Worm (Caenorhabditis elegans): ENCODE data around the gene str-41.

The str-41 gene

ce11 chrV:7402355-7402754 lies 9.4 kb upstream of the str-41 start, which contains the start of gene srj-13:
srj-13 (plus strand) TSS chrV:7402655.
- TF ChIP-seq ceh-36 (tag; optimal IDR thresholded peaks at IDR 0.05) (no peak), hmbx-1 (tag; optimal IDR thresholded peaks at IDR 0.05) (no peak), hnd-1 (tag; optimal IDR thresholded peaks at IDR 0.05) (no peak), sea-1 (GFP tag; conservative IDR thresholded peaks at IDR 0.05) (no peak), tbx-37 (GFP tag; conservative IDR thresholded peaks at IDR 0.05) (no peak), ets-7 (tag; optimal IDR thresholded peaks at IDR 0.05) (no peak), F13C5.2 (tag; optimal IDR thresholded peaks at IDR 0.05) (no peak), pes-1 (GFP tag; IDR thresholded peaks at IDR 0.05) (no peak), tbx-11 (GFP tag; IDR thresholded peaks at IDR 0.05) (no peak), scrt-1 (GFP tag; IDR thresholded peaks at IDR 0.05) (no peak)

- TF ChIP-seq sea-1 (GFP tag; conservative IDR thresholded peaks at IDR 0.05) (no peak), hmg-4 (GFP tag; optimal IDR thresholded peaks at IDR 0.05) (no peak), ceh-36 (tag; optimal IDR thresholded peaks at IDR 0.05) (no peak), aly-1 (tag; optimal IDR thresholded peaks at IDR 0.05) (no peak), ama-1 (optimal IDR thresholded peaks at IDR 0.05) (no peak), hnd-1 (tag; optimal IDR thresholded peaks at IDR 0.05) (no peak), tra-4 (tag; optimal IDR thresholded peaks at IDR 0.05) (no peak)
Measured at ce11 chrV:7403501-7403900, 8.3 kb upstream of the str-41 start.

- TF ChIP-seq tbx-11 (GFP tag; IDR thresholded peaks at IDR 0.05) (no peak), flt-1 (GFP tag; IDR thresholded peaks at IDR 0.05) (no peak), tbx-37 (GFP tag; conservative IDR thresholded peaks at IDR 0.05) (no peak), F13C5.2 (tag; optimal IDR thresholded peaks at IDR 0.05) (no peak), hmbx-1 (tag; optimal IDR thresholded peaks at IDR 0.05) (no peak), hmg-4 (GFP tag; optimal IDR thresholded peaks at IDR 0.05) (no peak), ceh-13 (GFP tag; optimal IDR thresholded peaks at IDR 0.05) (no peak), scrt-1 (GFP tag; IDR thresholded peaks at IDR 0.05) (no peak), tra-4 (tag; optimal IDR thresholded peaks at IDR 0.05) (no peak), ama-1 (optimal IDR thresholded peaks at IDR 0.05) (no peak), B0310.2 (tag; optimal IDR thresholded peaks at IDR 0.05) (no peak), ceh-36 (tag; optimal IDR thresholded peaks at IDR 0.05) (no peak), aly-1 (tag; optimal IDR thresholded peaks at IDR 0.05) (no peak), ets-7 (tag; optimal IDR thresholded peaks at IDR 0.05) (no peak), pes-1 (GFP tag; IDR thresholded peaks at IDR 0.05) (no peak), hnd-1 (tag; optimal IDR thresholded peaks at IDR 0.05) (no peak), sea-1 (GFP tag; conservative IDR thresholded peaks at IDR 0.05) (no peak)
Measured at ce11 chrV:7408520-7408919, 3.3 kb upstream of the str-41 start, which contains the start of gene srt-6. srt-6 (minus strand) TSS chrV:7408814.

ce11 chrV:7409599-7409998 lies 2.2 kb upstream of the str-41 start, which contains the start of gene R13D7.2:
R13D7.2 (plus strand) TSS chrV:7409899.
- TF ChIP-seq tbx-11 (GFP tag; IDR thresholded peaks at IDR 0.05) (no peak), F13C5.2 (tag; optimal IDR thresholded peaks at IDR 0.05) (no peak), tbx-37 (GFP tag; conservative IDR thresholded peaks at IDR 0.05) (no peak), B0310.2 (tag; optimal IDR thresholded peaks at IDR 0.05) (no peak), scrt-1 (GFP tag; IDR thresholded peaks at IDR 0.05) (no peak), hmg-4 (GFP tag; optimal IDR thresholded peaks at IDR 0.05) (no peak), ceh-36 (tag; optimal IDR thresholded peaks at IDR 0.05) (no peak), pes-1 (GFP tag; IDR thresholded peaks at IDR 0.05) (no peak), hmbx-1 (tag; optimal IDR thresholded peaks at IDR 0.05) (no peak), ets-7 (tag; optimal IDR thresholded peaks at IDR 0.05) (no peak)

- no peak for TF ChIP-seq ceh-36 (tag; optimal IDR thresholded peaks at IDR 0.05)
- TF ChIP-seq tbx-11 (GFP tag; IDR thresholded peaks at IDR 0.05) = no peak
- TF ChIP-seq ets-7 (tag; optimal IDR thresholded peaks at IDR 0.05) = no peak
- TF ChIP-seq hmg-4 (GFP tag; optimal IDR thresholded peaks at IDR 0.05) = no peak
- no peak for TF ChIP-seq hnd-1 (tag; optimal IDR thresholded peaks at IDR 0.05)
- TF ChIP-seq hmbx-1 (tag; optimal IDR thresholded peaks at IDR 0.05) = no peak
- TF ChIP-seq tra-4 (tag; optimal IDR thresholded peaks at IDR 0.05) = no peak
- no peak for TF ChIP-seq flt-1 (GFP tag; IDR thresholded peaks at IDR 0.05)
- no peak for TF ChIP-seq F13C5.2 (tag; optimal IDR thresholded peaks at IDR 0.05)
- no peak for TF ChIP-seq pes-1 (GFP tag; IDR thresholded peaks at IDR 0.05)
- TF ChIP-seq tbx-37 (GFP tag; conservative IDR thresholded peaks at IDR 0.05) = no peak
- TF ChIP-seq aly-1 (tag; optimal IDR thresholded peaks at IDR 0.05) = no peak
- no peak for TF ChIP-seq scrt-1 (GFP tag; IDR thresholded peaks at IDR 0.05)
- no peak for TF ChIP-seq B0310.2 (tag; optimal IDR thresholded peaks at IDR 0.05)
Measured at ce11 chrV:7413107-7413774, 1.4 kb downstream of the str-41 start, which contains the start of gene F18E3.11. F18E3.11 (plus strand) TSS chrV:7413482.

- TF ChIP-seq hmbx-1 (tag; optimal IDR thresholded peaks at IDR 0.05) (no peak), tbx-37 (GFP tag; conservative IDR thresholded peaks at IDR 0.05) (no peak), ceh-13 (GFP tag; optimal IDR thresholded peaks at IDR 0.05) (no peak), pes-1 (GFP tag; IDR thresholded peaks at IDR 0.05) (no peak), hnd-1 (tag; optimal IDR thresholded peaks at IDR 0.05) (no peak), tbx-11 (GFP tag; IDR thresholded peaks at IDR 0.05) (no peak), hmg-4 (GFP tag; optimal IDR thresholded peaks at IDR 0.05) (no peak), tra-4 (tag; optimal IDR thresholded peaks at IDR 0.05) (no peak), B0310.2 (tag; optimal IDR thresholded peaks at IDR 0.05) (no peak), aly-1 (tag; optimal IDR thresholded peaks at IDR 0.05) (no peak), F13C5.2 (tag; optimal IDR thresholded peaks at IDR 0.05) (no peak), sea-1 (GFP tag; conservative IDR thresholded peaks at IDR 0.05) (no peak), flt-1 (GFP tag; IDR thresholded peaks at IDR 0.05) (no peak)
Measured at ce11 chrV:7414909-7415308, 3.1 kb downstream of the str-41 start, which contains the start of gene F18E3.12. F18E3.12 (plus strand) TSS chrV:7414985.

- TF ChIP-seq ets-7 (tag; optimal IDR thresholded peaks at IDR 0.05) = no peak
- TF ChIP-seq tra-4 (tag; optimal IDR thresholded peaks at IDR 0.05) = no peak
Measured at ce11 chrV:7415780-7416428, 4.1 kb downstream of the str-41 start, which contains the start of gene F18E3.13. F18E3.13 (plus strand) TSS chrV:7416164.
